Worm (Caenorhabditis elegans): Measurements from ENCODE around the gene wago-5.

wago-5 gene

DNA sequence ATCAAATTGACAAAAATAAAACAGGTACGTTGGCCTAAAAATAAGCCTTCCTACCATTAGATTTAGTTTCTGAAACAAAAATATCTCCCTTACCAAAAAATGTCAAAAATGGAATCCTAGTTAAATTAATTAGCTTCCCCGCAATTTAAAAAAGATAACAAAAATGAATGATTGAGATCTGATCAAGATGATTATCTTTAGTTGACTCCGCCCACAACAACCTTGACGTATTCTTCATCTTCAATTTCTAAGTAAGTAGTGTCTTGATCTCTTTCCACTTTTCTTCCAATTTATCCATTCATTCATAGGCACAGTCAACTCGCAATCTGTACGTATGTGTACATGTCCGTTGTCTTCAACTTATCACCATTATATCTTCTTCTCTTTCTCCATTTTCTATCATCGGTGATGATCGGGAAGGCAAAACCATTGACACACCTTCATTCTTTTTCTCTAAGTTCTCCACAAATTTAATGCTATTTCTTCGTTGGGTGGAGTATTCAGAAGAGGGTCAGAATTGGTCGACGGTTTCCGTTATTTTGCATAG is 46.9 kb downstream of the wago-5 start:
- TF ChIP-seq elt-1 (tag; optimal IDR thresholded peaks at IDR 0.05; ENCODE audit: borderline replicate concordance, insufficient read depth) (peak; percentile 86), ceh-39 (tag; optimal IDR thresholded peaks at IDR 0.05) (no peak)

DNA sequence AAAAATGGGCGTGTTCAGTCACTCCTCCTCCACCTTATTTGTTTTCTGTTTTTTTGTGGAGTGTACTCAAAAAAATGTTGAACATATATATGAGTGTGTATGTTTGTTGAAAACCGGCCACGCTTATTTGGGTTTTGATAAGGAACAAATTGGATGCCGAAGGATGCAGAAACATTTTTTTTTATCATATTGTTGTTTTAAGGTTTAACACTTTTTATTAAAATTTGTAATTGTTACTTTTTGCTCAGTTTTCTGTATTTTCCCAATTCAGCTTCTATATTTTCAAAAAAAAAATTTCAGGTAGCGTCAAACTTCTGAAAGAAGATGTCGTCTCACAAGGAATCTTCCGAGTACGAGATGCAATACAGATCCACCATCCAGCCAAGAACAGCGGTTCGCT is 50.0 kb downstream of the wago-5 start, which contains the start of gene ifb-1:
ifb-1 (plus strand) TSS at position 301 of the 400 bp plus-strand sequence.
- no peak for TF ChIP-seq mab-5 (tag; optimal IDR thresholded peaks at IDR 0.05)
- TF ChIP-seq nhr-237 (tag; optimal IDR thresholded peaks at IDR 0.05) = no peak
- TF ChIP-seq nhr-2 (tag; optimal IDR thresholded peaks at IDR 0.05) = no peak
- TF ChIP-seq sptf-1 (tag; optimal IDR thresholded peaks at IDR 0.05) = no peak
- no peak for TF ChIP-seq drap-1 (GFP tag; optimal IDR thresholded peaks at IDR 0.05)
- TF ChIP-seq nhr-76 (tag; optimal IDR thresholded peaks at IDR 0.05) = no peak
- no peak for TF ChIP-seq ces-1 (GFP tag; optimal IDR thresholded peaks at IDR 0.05)
- TF ChIP-seq ceh-83 (GFP tag; optimal IDR thresholded peaks at IDR 0.05) = no peak
- TF ChIP-seq flh-1 (GFP tag; optimal IDR thresholded peaks at IDR 0.05) = no peak
- TF ChIP-seq snpc-4 (tag; optimal IDR thresholded peaks at IDR 0.05) = no peak
- TF ChIP-seq sem-2 (GFP tag; optimal IDR thresholded peaks at IDR 0.05) = no peak
- no peak for TF ChIP-seq hlh-1 (tag; optimal IDR thresholded peaks at IDR 0.05)
- no peak for TF ChIP-seq M03D4.4 (tag; optimal IDR thresholded peaks at IDR 0.05)
- no peak for TF ChIP-seq bed-3 (GFP tag; optimal IDR thresholded peaks at IDR 0.05)
- no peak for TF ChIP-seq ham-2 (GFP tag; optimal IDR thresholded peaks at IDR 0.05)
- TF ChIP-seq zip-8 (tag; optimal IDR thresholded peaks at IDR 0.05) = no peak
- TF ChIP-seq elt-1 (tag; optimal IDR thresholded peaks at IDR 0.05; ENCODE audit: borderline replicate concordance, insufficient read depth) = no peak
- no peak for TF ChIP-seq elt-3 (tag; optimal IDR thresholded peaks at IDR 0.05)
- TF ChIP-seq unc-39 (tag; optimal IDR thresholded peaks at IDR 0.05) = no peak

Measured in whole organism, mixed stage, embryonic.